Fruit fly (Drosophila melanogaster) whole organism, pupa: ENCODE data around the gene CG3597.

Experiments used
- CG10348 ChIP-seq: fragments of 200-800 bp; sonication (Bioruptor generic); IDR thresholded peaks from 2 replicates; pipeline ENCODE4 v1.3.6; 2022; ENCODE audit warnings: missing biosample characterization, missing genetic modification characterization
- CG12605 ChIP-seq: fragments of 200-800 bp; sonication (Bioruptor generic); IDR thresholded peaks from 2 replicates; pipeline ENCODE4 v1.3.6; 2022; ENCODE audit warnings: missing biosample characterization, missing genetic modification characterization
- CG13204 ChIP-seq: fragments of 200-800 bp; sonication (Bioruptor generic); optimal IDR thresholded peaks from 2 replicates; lab custom pipeline; 2018; ENCODE audit warnings: missing biosample characterization, mild to moderate bottlenecking, missing genetic modification characterization, moderate library complexity
- CG14655 ChIP-seq: fragments of 200-800 bp; sonication (Bioruptor generic); optimal IDR thresholded peaks from 3 replicates; lab custom pipeline; 2017; ENCODE audit warnings: mild to moderate bottlenecking, missing biosample characterization, missing genetic modification reagents, missing genetic modification characterization
- CG15710 ChIP-seq: fragments of 200-800 bp; sonication (Bioruptor generic); optimal IDR thresholded peaks from 2 replicates; lab custom pipeline; 2018; ENCODE audit warnings: missing biosample characterization, mild to moderate bottlenecking, missing genetic modification characterization, moderate library complexity
- CG17806 ChIP-seq: fragments of 200-800 bp; sonication (Bioruptor generic); optimal IDR thresholded peaks from 2 replicates; lab custom pipeline; 2018; ENCODE audit warnings: missing biosample characterization, mild to moderate bottlenecking, missing genetic modification characterization, moderate library complexity
- CG32121 ChIP-seq: fragments of 200-800 bp; sonication (Bioruptor generic); IDR thresholded peaks from 2 replicates; pipeline ENCODE4 v1.3.6; 2022; ENCODE audit warnings: missing biosample characterization, missing genetic modification characterization
- CG34367 ChIP-seq: fragments of 200-800 bp; sonication (Bioruptor generic); optimal IDR thresholded peaks from 2 replicates; lab custom pipeline; 2018; ENCODE audit warnings: missing biosample characterization, mild to moderate bottlenecking, missing genetic modification characterization
- CG4496 ChIP-seq: fragments of 200-800 bp; sonication (Bioruptor generic); IDR thresholded peaks from 3 replicates; pipeline ENCODE4 v1.3.6; 2022; ENCODE audit warnings: missing biosample characterization, missing genetic modification characterization
- CG8159 ChIP-seq: fragments of 200-800 bp; sonication (Bioruptor generic); optimal IDR thresholded peaks from 3 replicates; lab custom pipeline; 2018; ENCODE audit warnings: missing biosample characterization, mild to moderate bottlenecking, missing genetic modification characterization, moderate library complexity
- CG8301 ChIP-seq: fragments of 200-800 bp; sonication (Bioruptor generic); optimal IDR thresholded peaks from 2 replicates; lab custom pipeline; 2018; ENCODE audit warnings: missing biosample characterization, mild to moderate bottlenecking, missing genetic modification characterization
- CG9948 ChIP-seq: fragments of 200-800 bp; sonication (Bioruptor generic); optimal IDR thresholded peaks from 2 replicates; lab custom pipeline; 2018; ENCODE audit warnings: missing biosample characterization, mild to moderate bottlenecking, missing genetic modification characterization, moderate library complexity
- D1 ChIP-seq: fragments of 200-800 bp; sonication (Bioruptor generic); optimal IDR thresholded peaks from 2 replicates; lab custom pipeline; 2018; ENCODE audit warnings: missing biosample characterization, mild to moderate bottlenecking, missing genetic modification characterization, moderate library complexity
- EcR ChIP-seq: fragments of 200-800 bp; sonication (Bioruptor generic); optimal IDR thresholded peaks from 3 replicates; lab custom pipeline; 2019; ENCODE audit warnings: missing biosample characterization, missing genetic modification characterization, mild to moderate bottlenecking, moderate library complexity, missing genetic modification reagents
- Ets98B ChIP-seq: fragments of 200-800 bp; sonication (Bioruptor generic); IDR thresholded peaks from 2 replicates; pipeline ENCODE4 v1.3.6; 2022; ENCODE audit warnings: missing biosample characterization, missing genetic modification characterization
- Pif1A ChIP-seq: fragments of 200-800 bp; sonication (Bioruptor generic); optimal IDR thresholded peaks from 3 replicates; lab custom pipeline; 2016; ENCODE audit warnings: missing biosample characterization, missing genetic modification characterization
- Pif1B ChIP-seq: fragments of 200-800 bp; sonication (Bioruptor generic); optimal IDR thresholded peaks from 3 replicates; lab custom pipeline; 2016; ENCODE audit warnings: missing biosample characterization, missing genetic modification characterization
- Snoo ChIP-seq: fragments of 200-800 bp; sonication (Bioruptor generic); optimal IDR thresholded peaks from 3 replicates; lab custom pipeline; 2017; ENCODE audit warnings: missing biosample characterization, mild to moderate bottlenecking, missing genetic modification characterization, inconsistent platforms
- fd96Ca ChIP-seq: fragments of 200-800 bp; sonication (Bioruptor generic); IDR thresholded peaks from 3 replicates; pipeline ENCODE4 v1.3.6; 2022; ENCODE audit warnings: missing biosample characterization, missing genetic modification characterization
- gl ChIP-seq: fragments of 200-800 bp; sonication (Bioruptor generic); optimal IDR thresholded peaks from 2 replicates; lab custom pipeline; 2018; ENCODE audit warnings: missing biosample characterization, mild to moderate bottlenecking, missing genetic modification characterization
- rn ChIP-seq: fragments of 200-800 bp; sonication (Bioruptor generic); IDR thresholded peaks from 2 replicates; pipeline ENCODE4 v1.3.6; 2022; ENCODE audit warnings: missing biosample characterization, missing genetic modification characterization

Gene CG3597

dm6 chr2L:2365077-2365651 is 6.2 kb downstream of the CG3597 start, which contains the start of the genes Rab5 and Axud1:
Rab5 (minus strand) TSS chr2L:2365273.
Axud1 (plus strand) TSS chr2L:2365345.
- TF ChIP-seq CG10348 (GFP tag; lab: Robert Waterston, UW) (no peak), CG12605 (GFP tag; lab: Robert Waterston, UW) (peak; percentile 56; the same call in 1 of the 2 replicates), CG32121 (peak; percentile 53; the same call in 1 of the 2 replicates), Pif1B (no peak), Pif1A (GFP tag; lab: Kevin White, UChicago) (no peak), Ets98B (peak; percentile 58; the same call in 1 of the 2 replicates), CG9948 (tag; lab: Kevin White, UChicago) (no peak), EcR (GFP tag; lab: Kevin White, UChicago) (no peak), rn (GFP tag; lab: Robert Waterston, UW) (no peak), gl (no peak), CG17806 (tag; lab: Kevin White, UChicago) (no peak), fd96Ca (GFP tag; lab: Robert Waterston, UW) (peak; percentile 38; the same call in 1 of the 3 replicates), CG4496 (GFP tag; lab: Robert Waterston, UW) (peak; percentile 34; the same call in 1 of the 3 replicates), CG14655 (GFP tag; lab: Kevin White, UChicago) (no peak), Snoo (tag; lab: Kevin White, UChicago) (peak; percentile 8), D1 (no peak), CG13204 (GFP tag; lab: Kevin White, UChicago) (no peak), CG8301 (tag; lab: Kevin White, UChicago) (no peak), CG15710 (tag; lab: Kevin White, UChicago) (no peak), CG34367 (tag; lab: Kevin White, UChicago) (peak; percentile 7), CG8159 (tag; lab: Kevin White, UChicago) (no peak)

dm6 chr2L:2364200-2364754 is 7.0 kb downstream of the CG3597 start:
- TF ChIP-seq Snoo (tag; lab: Kevin White, UChicago) (no peak), Pif1A (GFP tag; lab: Kevin White, UChicago) (no peak), Ets98B (peak; percentile 18; the same call in 1 of the 2 replicates), EcR (GFP tag; lab: Kevin White, UChicago) (peak; percentile 14), CG32121 (0 out of 2 replicates have a peak, but pooled peaks have one; percentile 12), fd96Ca (GFP tag; lab: Robert Waterston, UW) (peak; percentile 16; the same call in 1 of the 3 replicates)

dm6 chr2L:2363626-2364147 is 7.6 kb downstream of the CG3597 start:
- peak; percentile 96 for TF ChIP-seq Ets98B
- peak; percentile 67 for TF ChIP-seq CG10348 (GFP tag; lab: Robert Waterston, UW)
- peak; percentile 96 for TF ChIP-seq CG9948 (tag; lab: Kevin White, UChicago)
- peak; percentile 90 for TF ChIP-seq rn (GFP tag; lab: Robert Waterston, UW)
- peak; percentile 97 for TF ChIP-seq D1
- peak; percentile 94 for TF ChIP-seq gl
- TF ChIP-seq CG15710 (tag; lab: Kevin White, UChicago), result peak; percentile 95
- TF ChIP-seq CG17806 (tag; lab: Kevin White, UChicago), result peak; percentile 97
- TF ChIP-seq CG34367 (tag; lab: Kevin White, UChicago), result peak; percentile 96
- peak; percentile 94 for TF ChIP-seq Pif1B
- TF ChIP-seq EcR (GFP tag; lab: Kevin White, UChicago), result peak; percentile 45
- TF ChIP-seq Pif1A (GFP tag; lab: Kevin White, UChicago), result peak; percentile 95
- peak; percentile 97 for TF ChIP-seq CG14655 (GFP tag; lab: Kevin White, UChicago)
- TF ChIP-seq CG32121, result peak; percentile 97
- peak; percentile 94 for TF ChIP-seq CG12605 (GFP tag; lab: Robert Waterston, UW)
- peak; percentile 92 for TF ChIP-seq CG13204 (GFP tag; lab: Kevin White, UChicago)
- TF ChIP-seq fd96Ca (GFP tag; lab: Robert Waterston, UW), result peak; percentile 91
- peak; percentile 95 for TF ChIP-seq Snoo (tag; lab: Kevin White, UChicago)
- TF ChIP-seq CG4496 (GFP tag; lab: Robert Waterston, UW), result peak; percentile 98
- peak; percentile 98 for TF ChIP-seq CG8159 (tag; lab: Kevin White, UChicago)
- TF ChIP-seq CG8301 (tag; lab: Kevin White, UChicago), result peak; percentile 97
- TF ChIP-seq, all 21 proteins: peak for 21

- TF ChIP-seq CG17806 (tag; lab: Kevin White, UChicago) (no peak), CG9948 (tag; lab: Kevin White, UChicago) (no peak), Ets98B (peak; percentile 61; the same call in 1 of the 2 replicates), CG34367 (tag; lab: Kevin White, UChicago) (no peak), CG13204 (GFP tag; lab: Kevin White, UChicago) (peak; percentile 73), CG8301 (tag; lab: Kevin White, UChicago) (peak; percentile 23), D1 (no peak), CG4496 (GFP tag; lab: Robert Waterston, UW) (peak; percentile 78; the same call in 2 of the 3 replicates), Pif1A (GFP tag; lab: Kevin White, UChicago) (no peak), gl (peak; percentile 49), Snoo (tag; lab: Kevin White, UChicago) (peak; percentile 18), CG12605 (GFP tag; lab: Robert Waterston, UW) (peak; percentile 70), Pif1B (peak; percentile 20), CG32121 (no peak; the same call in 1 of the 2 replicates)
Observed at dm6 chr2L:2362808-2363394, 8.4 kb downstream of the CG3597 start.
